Worm (Caenorhabditis elegans) whole organism, L1 larva: ENCODE data around the gene srx-111.
A peak's percentile ranks its signal among the peaks of the same experiment; 100 is the strongest.
"Not testable (repeated sequence)": the region's sequence is repeated elsewhere in the genome, so short reads cannot be mapped to it uniquely, and the experiment has no call there.

Source experiments
- C04F5.9 ChIP-seq: sonication (generic microtip); optimal IDR thresholded peaks from 2 replicates; lab custom pipeline; 2016; ENCODE audit warnings: missing genetic modification characterization, missing compliant biosample characterization
- C16A3.4 ChIP-seq: fragments of 150-350 bp; optimal IDR thresholded peaks from 2 replicates; lab custom pipeline; 2014; ENCODE audit warnings: missing biosample characterization, missing genetic modification characterization
- C34B4.2 ChIP-seq: sonication (generic microtip); optimal IDR thresholded peaks from 2 replicates; lab custom pipeline; 2017; ENCODE audit warnings: mild to moderate bottlenecking, missing genetic modification characterization, missing compliant biosample characterization
- F16B12.6 ChIP-seq: fragments of 150-350 bp; optimal IDR thresholded peaks from 2 replicates; lab custom pipeline; 2014; ENCODE audit warnings: missing biosample characterization, missing genetic modification characterization
- efl-1 ChIP-seq, 4 experiments: fragments of 150-350 bp; optimal IDR thresholded peaks in 3 of 4; peaks in 1 of 4; 1 replicate in 1 of 4; 2 replicates in 3 of 4; lab custom pipeline; 2014; ENCODE audit warnings: missing biosample characterization in 2 of 4, missing genetic modification characterization in 2 of 4, missing genetic modification reagents in 2 of 4
- egl-13 ChIP-seq: sonication (generic microtip); optimal IDR thresholded peaks from 2 replicates; lab custom pipeline; 2016; ENCODE audit warnings: missing genotype, missing genetic modification reagents, missing genetic modification characterization, missing compliant biosample characterization
- egl-27 ChIP-seq, 2 experiments: fragments of 150-350 bp in 1 of 2; sonication (generic microtip); optimal IDR thresholded peaks; 3 replicates each; lab custom pipeline; 2017 to 2018; ENCODE audit warnings: missing biosample characterization in 2 of 2, missing genetic modification characterization in 2 of 2, missing genetic modification reagents in 2 of 2
- elt-3 ChIP-seq, 6 experiments: fragments of 150-350 bp in 1 of 6; sonication (generic microtip); optimal IDR thresholded peaks; 2 replicates each; lab custom pipeline; 2017 to 2018; ENCODE audit warnings: missing biosample characterization in 6 of 6, missing genetic modification characterization in 6 of 6, inconsistent platforms in 1 of 6
- ets-5 ChIP-seq: fragments of 200-800 bp; sonication (Bioruptor generic); IDR thresholded peaks from 2 replicates; pipeline ENCODE4 v1.3.6; 2022; ENCODE audit warnings: missing genetic modification characterization, missing compliant biosample characterization
- fkh-8 ChIP-seq: sonication (generic microtip); optimal IDR thresholded peaks from 2 replicates; lab custom pipeline; 2016; ENCODE audit warnings: mild to moderate bottlenecking, missing genetic modification characterization, missing compliant biosample characterization
- hlh-17 ChIP-seq: fragments of 200-800 bp; sonication (Bioruptor generic); optimal IDR thresholded peaks from 2 replicates; lab custom pipeline; 2018; ENCODE audit warnings: missing genetic modification characterization, mild to moderate bottlenecking, missing compliant biosample characterization, moderate library complexity, borderline replicate concordance
- hpl-2 ChIP-seq: fragments of 150-350 bp; optimal IDR thresholded peaks from 2 replicates; lab custom pipeline; 2014; ENCODE audit warnings: missing biosample characterization, missing genetic modification reagents, missing genetic modification characterization
- lin-14 ChIP-seq: fragments of 200-800 bp; sonication (Bioruptor generic); optimal IDR thresholded peaks from 2 replicates; lab custom pipeline; 2018; ENCODE audit warnings: mild to moderate bottlenecking, missing genetic modification characterization, moderate library complexity, missing compliant biosample characterization
- lin-35 ChIP-seq, 2 experiments: fragments of 150-350 bp; optimal IDR thresholded peaks; 2 replicates each; lab custom pipeline; 2014; ENCODE audit warnings: missing biosample characterization in 2 of 2, missing genetic modification characterization in 2 of 2, missing genetic modification reagents in 2 of 2
- lir-3 ChIP-seq: sonication (generic microtip); optimal IDR thresholded peaks from 2 replicates; lab custom pipeline; 2016; ENCODE audit warnings: mild to moderate bottlenecking, missing genetic modification characterization, moderate library complexity, missing compliant biosample characterization; ENCODE audit not compliant: poor library complexity
- mdl-1 ChIP-seq, 2 experiments: fragments of 150-350 bp; optimal IDR thresholded peaks; 2 replicates each; lab custom pipeline; 2014 to 2017; ENCODE audit warnings: missing biosample characterization in 2 of 2, missing genetic modification characterization in 2 of 2, inconsistent platforms in 1 of 2
- mef-2 ChIP-seq: fragments of 150-350 bp; optimal IDR thresholded peaks from 2 replicates; lab custom pipeline; 2014; ENCODE audit warnings: missing biosample characterization, missing genetic modification characterization
- nhr-28 ChIP-seq: fragments of 150-350 bp; optimal IDR thresholded peaks from 2 replicates; lab custom pipeline; 2014; ENCODE audit warnings: missing biosample characterization, missing genetic modification characterization
- nhr-71 ChIP-seq: sonication (generic microtip); optimal IDR thresholded peaks from 2 replicates; lab custom pipeline; 2016; ENCODE audit warnings: mild to moderate bottlenecking, missing genetic modification characterization, moderate library complexity, missing compliant biosample characterization
- nhr-76 ChIP-seq: sonication (generic microtip); optimal IDR thresholded peaks from 2 replicates; lab custom pipeline; 2017; ENCODE audit warnings: missing biosample characterization, missing genetic modification characterization
- nhr-85 ChIP-seq: sonication (generic microtip); peaks from one replicate; lab custom pipeline; 2016; ENCODE audit warnings: missing genetic modification characterization, inconsistent platforms, missing compliant biosample characterization
- pax-3 ChIP-seq: fragments of 200-800 bp; sonication (Bioruptor generic); optimal IDR thresholded peaks from 2 replicates; lab custom pipeline; 2018; ENCODE audit warnings: mild to moderate bottlenecking, missing genetic modification characterization, moderate library complexity, missing compliant biosample characterization
- pqm-1 ChIP-seq: sonication (generic microtip); optimal IDR thresholded peaks from 3 replicates; lab custom pipeline; 2017; ENCODE audit warnings: missing biosample characterization, missing genetic modification characterization
- swsn-7 ChIP-seq: sonication (generic microtip); optimal IDR thresholded peaks from 2 replicates; lab custom pipeline; 2016; ENCODE audit warnings: missing genetic modification characterization, missing compliant biosample characterization
- unc-130 ChIP-seq: fragments of 150-350 bp; optimal IDR thresholded peaks from 2 replicates; lab custom pipeline; 2017; ENCODE audit warnings: missing biosample characterization, missing genetic modification characterization, inconsistent platforms
- unc-30 ChIP-seq: sonication (generic microtip); optimal IDR thresholded peaks from 2 replicates; lab custom pipeline; 2017; ENCODE audit warnings: missing biosample characterization, missing genetic modification characterization
- unc-62 ChIP-seq: fragments of 150-350 bp; optimal IDR thresholded peaks from 2 replicates; lab custom pipeline; 2014; ENCODE audit warnings: missing biosample characterization, missing genetic modification reagents, missing genetic modification characterization
- ztf-11 ChIP-seq, 2 experiments: sonication (generic microtip); optimal IDR thresholded peaks; 2 replicates each; lab custom pipeline; 2016 to 2017; ENCODE audit warnings: missing genetic modification characterization in 2 of 2, missing biosample characterization in 1 of 2, missing compliant biosample characterization in 1 of 2

Gene srx-111

ce11 chrII:3752184-3752583 is 5.4 kb upstream of the srx-111 start, which contains the start of gene sdz-11 (continued):
- TF ChIP-seq C34B4.2 (tag; lab: Kevin White, UChicago) (no peak), egl-13 (tag; lab: Kevin White, UChicago) (no peak), lir-3 (tag; lab: Kevin White, UChicago) (no peak)

DNA sequence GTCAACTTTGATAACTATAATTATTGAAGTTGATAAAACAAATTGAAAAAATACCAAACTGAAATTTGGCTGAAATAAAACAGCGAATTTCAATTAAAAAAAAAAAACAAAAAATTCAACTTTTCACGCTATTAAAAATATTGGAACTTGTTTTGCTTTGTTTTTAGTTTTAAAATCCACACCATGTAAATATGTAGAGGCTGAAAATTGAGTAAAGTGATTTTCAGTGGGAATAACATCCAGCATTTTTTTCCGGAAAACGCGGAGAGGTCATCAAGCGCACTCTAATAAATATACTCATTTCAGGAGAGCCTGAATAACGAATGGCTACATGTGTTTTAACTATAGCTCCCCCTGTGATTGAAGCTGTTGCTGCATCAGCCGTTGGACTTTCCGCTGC is 4.0 kb upstream of the srx-111 start, which contains the start of gene rcd-1:
TSS of gene rcd-1 (plus strand) at position 301 of the 400 bp plus-strand sequence.
- no peak for TF ChIP-seq hpl-2 (GFP tag; lab: Kevin White, UChicago)
- no peak for TF ChIP-seq pax-3 (tag; lab: Kevin White, UChicago)

DNA sequence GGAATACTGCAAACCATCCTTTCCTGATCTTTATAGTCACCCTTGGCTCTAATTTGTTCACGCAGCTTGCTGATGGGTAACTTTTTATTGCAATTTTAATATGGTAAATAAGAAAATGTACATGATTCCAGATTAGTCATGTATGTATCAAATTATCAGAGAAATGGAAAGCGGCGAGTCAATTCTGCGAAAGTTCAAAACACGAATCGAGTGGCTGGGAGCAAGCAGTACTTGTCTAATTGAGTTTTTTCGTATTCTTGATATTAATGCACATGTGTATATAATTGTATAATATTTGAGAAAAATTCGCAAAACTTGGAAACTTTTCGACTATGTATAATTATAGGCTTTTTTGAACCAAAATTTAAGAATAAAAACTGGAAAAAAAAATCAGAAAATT is 1.4 kb downstream of the srx-111 start, which contains the start of gene T24E12.12:
TSS of gene T24E12.12 (plus strand) at position 281 of the 400 bp plus-strand sequence.
- TF ChIP-seq mdl-1 (tag; optimal IDR thresholded peaks at IDR 0.05; lab: Kevin White, UChicago): no peak
- TF ChIP-seq nhr-71: peak; percentile 52
- peak; percentile 55 for TF ChIP-seq fkh-8 (tag; lab: Kevin White, UChicago)

DNA sequence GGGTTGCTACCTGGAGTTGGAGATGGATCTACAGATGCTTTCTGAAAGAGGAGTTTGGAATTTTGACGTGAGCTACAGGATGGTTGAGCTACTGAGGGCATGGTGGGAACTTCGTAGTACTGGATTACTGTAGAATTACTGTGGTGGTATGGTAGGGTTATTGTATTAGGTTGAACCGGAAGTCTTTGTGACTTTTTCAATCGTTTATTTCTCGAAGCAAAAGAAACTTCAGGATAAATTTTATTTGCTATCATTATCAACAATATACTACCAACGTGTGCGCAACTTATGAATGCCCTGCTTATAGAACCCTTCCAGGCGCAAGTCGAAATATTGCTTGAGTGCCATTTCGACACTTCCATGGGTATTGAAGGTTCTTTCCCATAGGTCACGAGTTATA is 4.0 kb downstream of the srx-111 start, which contains the start of gene T24E12.6:
TSS of gene T24E12.6 (minus strand) at position 101 of the 400 bp plus-strand sequence.
- TF ChIP-seq unc-62 (GFP tag; lab: Kevin White, UChicago); mdl-1 (tag; optimal IDR thresholded peaks at IDR 0.05; lab: Kevin White, UChicago); hlh-17: not testable (repeated sequence)

ce11 chrII:3764486-3764885 is 6.9 kb downstream of the srx-111 start, which contains the start of gene srx-112:
srx-112 (minus strand) TSS chrII:3764586.
- TF ChIP-seq lin-14 (no peak), egl-27 (tag; optimal IDR thresholded peaks at IDR 0.05; lab: Kevin White, UChicago) (no peak), nhr-85 (tag; lab: Kevin White, UChicago) (no peak), ztf-11 (tag; optimal IDR thresholded peaks at IDR 0.05; lab: Kevin White, UChicago) (no peak), swsn-7 (tag; lab: Kevin White, UChicago) (no peak), unc-130 (tag; lab: Kevin White, UChicago) (no peak), unc-30 (tag; lab: Kevin White, UChicago) (no peak), F16B12.6 (tag; lab: Kevin White, UChicago) (no peak), ets-5 (no peak), egl-13 (tag; lab: Kevin White, UChicago) (no peak)

DNA sequence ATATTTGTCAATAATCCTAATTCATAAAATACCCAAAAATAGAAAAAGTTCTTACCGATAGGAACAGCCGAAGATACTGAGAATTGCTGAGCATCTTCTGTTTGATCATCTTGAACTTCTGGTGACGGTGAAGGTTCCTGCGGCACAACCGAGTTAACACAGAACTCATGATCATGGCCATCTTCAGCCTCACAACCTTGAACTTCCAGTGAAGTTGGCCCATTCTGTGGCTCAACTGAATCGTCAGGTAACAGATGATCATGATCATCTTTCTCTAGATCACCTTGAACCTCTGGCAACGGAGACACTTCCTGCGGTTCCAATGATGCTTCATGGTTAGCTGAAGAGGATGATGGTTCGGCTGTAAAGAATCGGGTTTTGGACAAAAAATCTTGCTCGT is 14.0 kb downstream of the srx-111 start:
- no peak for TF ChIP-seq elt-3 (tag; optimal IDR thresholded peaks at IDR 0.05; lab: Kevin White, UChicago)
- no peak for TF ChIP-seq C34B4.2 (tag; lab: Kevin White, UChicago)
- no peak for TF ChIP-seq pax-3 (tag; lab: Kevin White, UChicago)
- TF ChIP-seq efl-1 (optimal IDR thresholded peaks at IDR 0.05; lab: Kevin White, UChicago): no peak
- TF ChIP-seq efl-1 (GFP tag; optimal IDR thresholded peaks at IDR 0.05 in 1 of 2; lab: Kevin White, UChicago): no peak
- no peak for TF ChIP-seq nhr-76 (tag; lab: Kevin White, UChicago)
- no peak for TF ChIP-seq lin-35 (GFP tag; optimal IDR thresholded peaks at IDR 0.05; lab: Kevin White, UChicago)
- TF ChIP-seq nhr-71: no peak
- TF ChIP-seq lir-3 (tag; lab: Kevin White, UChicago): no peak
- TF ChIP-seq C16A3.4: no peak
- TF ChIP-seq unc-130 (tag; lab: Kevin White, UChicago): no peak
- no peak for TF ChIP-seq nhr-28 (tag; lab: Kevin White, UChicago)
- no peak for TF ChIP-seq C04F5.9 (tag; lab: Kevin White, UChicago)
- TF ChIP-seq hlh-17: no peak
- TF ChIP-seq mdl-1 (tag; optimal IDR thresholded peaks at IDR 0.05; lab: Kevin White, UChicago): no peak
- TF ChIP-seq mef-2 (tag; lab: Kevin White, UChicago): no peak

DNA sequence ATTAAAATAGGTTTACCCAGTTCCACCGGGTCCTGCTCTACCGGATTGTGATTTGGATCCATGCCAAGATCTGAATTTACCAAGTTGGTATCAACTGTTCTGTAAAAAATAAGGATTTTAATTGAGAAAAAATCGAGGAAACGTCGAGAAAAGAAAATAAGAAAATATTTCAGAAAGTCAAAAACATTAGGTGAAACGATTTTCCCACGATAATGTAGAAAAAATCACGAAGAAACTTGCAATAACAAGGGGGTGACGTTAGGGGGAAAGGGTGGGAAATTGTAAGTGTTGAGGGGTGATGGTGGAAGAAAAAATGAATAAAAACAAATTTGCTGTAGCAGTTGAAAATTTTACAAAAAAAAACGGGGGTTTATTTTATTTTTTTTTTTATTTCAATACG is 15.5 kb downstream of the srx-111 start, which contains the start of gene T24E12.10:
TSS of gene T24E12.10 (minus strand) at position 101 of the 400 bp plus-strand sequence.
- TF ChIP-seq hlh-17 (no peak), pqm-1 (tag; lab: Kevin White, UChicago) (no peak), efl-1 (optimal IDR thresholded peaks at IDR 0.05; lab: Kevin White, UChicago) (no peak), efl-1 (GFP tag; optimal IDR thresholded peaks at IDR 0.05 in 1 of 2; lab: Kevin White, UChicago) (peak in 1 of 2 experiments; percentile 15)
